Fruit fly (Drosophila melanogaster) whole organism, embryonic: ENCODE data around the gene ea.

Source experiments
- CG10147 ChIP-seq: fragments of 200-800 bp; sonication (Bioruptor generic); optimal IDR thresholded peaks from 2 replicates; lab custom pipeline; 2019; ENCODE audit warnings: missing biosample characterization, mild to moderate bottlenecking, missing genetic modification characterization, moderate library complexity
- CG10209 ChIP-seq: fragments of 200-800 bp; sonication (Bioruptor generic); optimal IDR thresholded peaks from 3 replicates; lab custom pipeline; 2017; ENCODE audit warnings: missing biosample characterization, mild to moderate bottlenecking, missing genetic modification characterization, missing genetic modification reagents
- CG11398 ChIP-seq: fragments of 200-800 bp; sonication (Bioruptor generic); optimal IDR thresholded peaks from 2 replicates; lab custom pipeline; 2016; ENCODE audit warnings: missing biosample characterization, missing genetic modification characterization
- CG11456 ChIP-seq: fragments of 200-800 bp; sonication (Bioruptor generic); IDR thresholded peaks from 3 replicates; pipeline ENCODE4 v1.3.6; 2022; ENCODE audit warnings: missing biosample characterization, missing genetic modification characterization
- CG12155 ChIP-seq: fragments of 200-800 bp; sonication (Bioruptor generic); optimal IDR thresholded peaks from 3 replicates; lab custom pipeline; 2016; ENCODE audit warnings: missing biosample characterization, missing genetic modification characterization
- CG12236 ChIP-seq: fragments of 200-800 bp; sonication (Bioruptor generic); optimal IDR thresholded peaks from 2 replicates; lab custom pipeline; 2016; ENCODE audit warnings: missing biosample characterization, missing genetic modification characterization
- CG13296 ChIP-seq: fragments of 200-800 bp; sonication (Bioruptor generic); optimal IDR thresholded peaks from 3 replicates; lab custom pipeline; 2018; ENCODE audit warnings: missing biosample characterization, mild to moderate bottlenecking, missing genetic modification characterization
- CG15601 ChIP-seq: fragments of 200-800 bp; sonication (Bioruptor generic); optimal IDR thresholded peaks from 3 replicates; lab custom pipeline; 2019; ENCODE audit warnings: missing biosample characterization, mild to moderate bottlenecking, missing genetic modification characterization, moderate library complexity
- CG16779 ChIP-seq: fragments of 200-800 bp; sonication (Bioruptor generic); IDR thresholded peaks from 2 replicates; pipeline ENCODE4 v1.3.6; 2022; ENCODE audit warnings: missing biosample characterization, missing genetic modification characterization
- CG17186 ChIP-seq: fragments of 200-800 bp; sonication (Bioruptor generic); optimal IDR thresholded peaks from 3 replicates; lab custom pipeline; 2017; ENCODE audit warnings: missing biosample characterization, missing genetic modification reagents, missing genetic modification characterization
- CG18764 ChIP-seq: fragments of 200-800 bp; sonication (Bioruptor generic); optimal IDR thresholded peaks from 3 replicates; lab custom pipeline; 2016; ENCODE audit warnings: missing biosample characterization, missing genetic modification characterization
- CG2199 ChIP-seq: fragments of 200-800 bp; sonication (Bioruptor generic); IDR thresholded peaks from 3 replicates; pipeline ENCODE4 v1.3.6; 2022; ENCODE audit warnings: missing biosample characterization, missing genetic modification characterization
- CG2889 ChIP-seq: fragments of 200-800 bp; sonication (Bioruptor generic); IDR thresholded peaks from 3 replicates; pipeline ENCODE4 v1.3.6; 2022; ENCODE audit warnings: missing biosample characterization, missing genetic modification characterization
- CG31224 ChIP-seq: fragments of 200-800 bp; sonication (Bioruptor generic); IDR thresholded peaks from 2 replicates; pipeline ENCODE4 v1.3.6; 2022; ENCODE audit warnings: missing biosample characterization, missing genetic modification characterization
- CG3163 ChIP-seq: fragments of 200-800 bp; sonication (Bioruptor generic); optimal IDR thresholded peaks from 3 replicates; lab custom pipeline; 2016; ENCODE audit warnings: missing biosample characterization, missing genetic modification characterization
- CG43689 ChIP-seq: fragments of 200-800 bp; sonication (Bioruptor generic); IDR thresholded peaks from 2 replicates; pipeline ENCODE4 v1.3.6; 2022; ENCODE audit warnings: missing biosample characterization, missing genetic modification characterization
- CG6272 ChIP-seq: fragments of 200-800 bp; sonication (Bioruptor generic); IDR thresholded peaks from 2 replicates; pipeline ENCODE4 v1.3.6; 2022; ENCODE audit warnings: missing biosample characterization, missing genetic modification characterization
- CG6654 ChIP-seq: fragments of 200-800 bp; sonication (Bioruptor generic); optimal IDR thresholded peaks from 2 replicates; lab custom pipeline; 2017; ENCODE audit warnings: missing biosample characterization, mild to moderate bottlenecking, missing genetic modification characterization
- CG7987 ChIP-seq: fragments of 200-800 bp; sonication (Bioruptor generic); optimal IDR thresholded peaks from 2 replicates; lab custom pipeline; 2018; ENCODE audit warnings: missing biosample characterization, mild to moderate bottlenecking, missing genetic modification characterization, moderate library complexity
- CG8944 ChIP-seq: fragments of 200-800 bp; sonication (Bioruptor generic); optimal IDR thresholded peaks from 3 replicates; lab custom pipeline; 2016; ENCODE audit warnings: missing biosample characterization, missing genetic modification characterization
- CG9797 ChIP-seq: fragments of 200-800 bp; sonication (Bioruptor generic); optimal IDR thresholded peaks from 3 replicates; lab custom pipeline; 2018; ENCODE audit warnings: missing biosample characterization, mild to moderate bottlenecking, missing genetic modification characterization
- CG9932 ChIP-seq: fragments of 200-800 bp; sonication (Bioruptor generic); IDR thresholded peaks from 2 replicates; pipeline ENCODE4 v1.3.6; 2022; ENCODE audit warnings: missing biosample characterization, missing genetic modification characterization
- D19B ChIP-seq: fragments of 200-800 bp; sonication (Bioruptor generic); optimal IDR thresholded peaks from 2 replicates; lab custom pipeline; 2017; ENCODE audit warnings: missing biosample characterization, mild to moderate bottlenecking, missing genetic modification characterization
- Dbx ChIP-seq: fragments of 200-800 bp; sonication (Bioruptor generic); IDR thresholded peaks from 3 replicates; pipeline ENCODE4 v1.3.6; 2022; ENCODE audit warnings: missing biosample characterization, missing genetic modification characterization
- Deaf1 ChIP-seq: fragments of 200-800 bp; optimal IDR thresholded peaks from 3 replicates; lab custom pipeline; 2019; ENCODE audit warnings: missing biosample characterization, mild to moderate bottlenecking, missing genetic modification characterization, moderate library complexity
- Dll ChIP-seq: fragments of 200-800 bp; sonication (Bioruptor generic); IDR thresholded peaks from 4 replicates; pipeline ENCODE4 v1.3.6; 2022; ENCODE audit warnings: missing biosample characterization, missing genetic modification characterization; ENCODE audit not compliant: partially characterized antibody
- H2.0 ChIP-seq: fragments of 200-800 bp; sonication (Bioruptor generic); IDR thresholded peaks from 2 replicates; pipeline ENCODE4 v1.3.6; 2022; ENCODE audit warnings: missing biosample characterization, missing genetic modification characterization
- Myb ChIP-seq: fragments of 200-800 bp; sonication (Bioruptor generic); optimal IDR thresholded peaks from 2 replicates; lab custom pipeline; 2016; ENCODE audit warnings: missing biosample characterization, missing genetic modification characterization
- Nf-YC ChIP-seq: fragments of 200-800 bp; optimal IDR thresholded peaks from 3 replicates; lab custom pipeline; 2019; ENCODE audit warnings: missing biosample characterization, mild to moderate bottlenecking, missing genetic modification characterization, moderate library complexity
- Oli ChIP-seq: fragments of 200-800 bp; sonication (Bioruptor generic); optimal IDR thresholded peaks from 2 replicates; lab custom pipeline; 2018; ENCODE audit warnings: missing biosample characterization, mild to moderate bottlenecking, missing genetic modification characterization, moderate library complexity
- Sox100B ChIP-seq: fragments of 200-800 bp; sonication (Bioruptor generic); optimal IDR thresholded peaks from 3 replicates; lab custom pipeline; 2018; ENCODE audit warnings: missing biosample characterization, mild to moderate bottlenecking, missing genetic modification characterization
- YL-1 ChIP-seq: fragments of 200-800 bp; sonication (Bioruptor generic); optimal IDR thresholded peaks from 3 replicates; lab custom pipeline; 2017; ENCODE audit warnings: missing biosample characterization, mild to moderate bottlenecking, missing genetic modification characterization
- al ChIP-seq: fragments of 200-800 bp; sonication (Bioruptor generic); IDR thresholded peaks from 2 replicates; pipeline ENCODE4 v1.3.6; 2022; ENCODE audit warnings: missing biosample characterization, missing genetic modification characterization
- ara ChIP-seq: fragments of 200-800 bp; sonication (Bioruptor generic); IDR thresholded peaks from 2 replicates; pipeline ENCODE4 v1.3.6; 2022; ENCODE audit warnings: missing biosample characterization, missing genetic modification characterization
- cas ChIP-seq: fragments of 200-800 bp; sonication (Bioruptor generic); IDR thresholded peaks from 2 replicates; pipeline ENCODE4 v1.3.6; 2022; ENCODE audit warnings: missing biosample characterization, missing genetic modification characterization
- ci ChIP-seq: fragments of 200-800 bp; sonication (Bioruptor generic); IDR thresholded peaks from 3 replicates; pipeline ENCODE4 v1.3.6; 2022; ENCODE audit warnings: missing biosample characterization, missing genetic modification characterization
- dpn ChIP-seq, 2 experiments: fragments of 200-800 bp; sonication (Bioruptor generic); optimal IDR thresholded peaks; 3 replicates each; lab custom pipeline; 2016; ENCODE audit warnings: missing biosample characterization in 2 of 2, missing genetic modification characterization in 2 of 2
- fd64A ChIP-seq: fragments of 200-800 bp; sonication (Bioruptor generic); optimal IDR thresholded peaks from 3 replicates; lab custom pipeline; 2018; ENCODE audit warnings: missing biosample characterization, mild to moderate bottlenecking, missing genetic modification characterization
- gcm ChIP-seq: fragments of 200-800 bp; sonication (Bioruptor generic); optimal IDR thresholded peaks from 2 replicates; lab custom pipeline; 2019; ENCODE audit warnings: missing biosample characterization, mild to moderate bottlenecking, missing genetic modification characterization, moderate library complexity
- gem ChIP-seq: fragments of 200-800 bp; sonication (Bioruptor generic); optimal IDR thresholded peaks from 2 replicates; lab custom pipeline; 2019; ENCODE audit warnings: missing biosample characterization, mild to moderate bottlenecking, missing genetic modification characterization, moderate library complexity
- hkb ChIP-seq, 2 experiments: fragments of 200-800 bp in 1 of 2; fragments of >200 bp in 1 of 2; sonication (Bioruptor generic) in 1 of 2; IDR thresholded peaks in 1 of 2; optimal IDR thresholded peaks in 1 of 2; 2 replicates each; pipeline versions ENCODE4 v1.3.6 to Lab custom; 2017 to 2022; ENCODE audit warnings: missing biosample characterization in 1 of 2, missing genetic modification characterization in 1 of 2
- jumu ChIP-seq: fragments of 200-800 bp; sonication (Bioruptor generic); optimal IDR thresholded peaks from 3 replicates; lab custom pipeline; 2016; ENCODE audit warnings: missing biosample characterization, missing genetic modification characterization
- lab ChIP-seq: fragments of 200-800 bp; sonication (Bioruptor generic); optimal IDR thresholded peaks from 3 replicates; lab custom pipeline; 2017; ENCODE audit warnings: missing biosample characterization, missing genetic modification characterization, mild to moderate bottlenecking, moderate library complexity, missing genetic modification reagents
- luna ChIP-seq: fragments of 200-800 bp; sonication (Bioruptor generic); optimal IDR thresholded peaks from 2 replicates; lab custom pipeline; 2016; ENCODE audit warnings: missing biosample characterization, missing genetic modification characterization
- pzg ChIP-seq: fragments of 200-800 bp; sonication (Bioruptor generic); optimal IDR thresholded peaks from 3 replicates; lab custom pipeline; 2018; ENCODE audit warnings: missing biosample characterization, mild to moderate bottlenecking, missing genetic modification characterization, moderate library complexity
- repo ChIP-seq: fragments of 200-800 bp; sonication (Bioruptor generic); optimal IDR thresholded peaks from 2 replicates; lab custom pipeline; 2016; ENCODE audit warnings: missing biosample characterization, missing genetic modification characterization
- row ChIP-seq: fragments of 200-800 bp; sonication (Bioruptor generic); IDR thresholded peaks from 3 replicates; pipeline ENCODE4 v1.3.6; 2022; ENCODE audit warnings: missing biosample characterization, missing genetic modification characterization
- shn ChIP-seq: fragments of 200-800 bp; sonication (Bioruptor generic); optimal IDR thresholded peaks from 3 replicates; lab custom pipeline; 2016; ENCODE audit warnings: missing biosample characterization, missing genetic modification characterization
- sna ChIP-seq: fragments of 200-800 bp; sonication (Bioruptor generic); IDR thresholded peaks from 2 replicates; pipeline ENCODE4 v1.3.6; 2022; ENCODE audit warnings: missing biosample characterization, missing genetic modification characterization; ENCODE audit not compliant: partially characterized antibody
- sob ChIP-seq: fragments of 200-800 bp; sonication (Bioruptor generic); IDR thresholded peaks from 2 replicates; pipeline ENCODE4 v1.3.6; 2022; ENCODE audit warnings: missing biosample characterization, missing genetic modification characterization
- tin ChIP-seq: fragments of 200-800 bp; sonication (Bioruptor generic); optimal IDR thresholded peaks from 3 replicates; lab custom pipeline; 2016; ENCODE audit warnings: missing biosample characterization, missing genetic modification characterization
- tio ChIP-seq: fragments of 200-800 bp; sonication (Bioruptor generic); optimal IDR thresholded peaks from 2 replicates; lab custom pipeline; 2017; ENCODE audit warnings: missing biosample characterization, missing genetic modification characterization, inconsistent platforms

The ea gene

DNA sequence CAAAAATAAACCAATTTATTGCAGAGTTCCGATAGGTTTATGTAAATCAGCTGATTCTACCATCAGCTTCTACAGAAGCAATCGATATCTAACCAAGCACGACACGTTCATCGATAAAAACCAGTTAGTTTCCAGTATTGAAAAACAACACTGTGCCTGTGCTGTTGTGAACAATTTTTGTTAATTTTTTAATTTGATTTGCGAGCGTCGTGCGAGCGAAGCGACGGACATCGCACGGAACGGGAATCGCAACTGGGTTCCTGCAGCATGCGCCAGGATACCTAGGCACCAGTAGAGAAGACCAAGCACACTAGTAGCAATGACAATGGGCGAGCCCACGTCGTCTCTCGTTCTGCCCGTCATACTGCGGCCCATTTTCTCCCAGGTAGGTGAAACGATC is 43.3 kb downstream of the ea start, which contains the start of the genes Ccm3 and CG6136 (continued):
- TF ChIP-seq CG12155 (GFP tag; lab: Kevin White, UChicago) (peak; percentile 42), ci (GFP tag; lab: Robert Waterston, UW) (peak; percentile 64; the same call in 2 of the 3 replicates), CG10147 (GFP tag; lab: Kevin White, UChicago) (peak; percentile 48), repo (GFP tag; lab: Kevin White, UChicago) (peak; percentile 39), CG17186 (peak; percentile 52), H2.0 (GFP tag; lab: Robert Waterston, UW) (peak; percentile 24), Dbx (GFP tag; lab: Robert Waterston, UW) (peak; percentile 75), CG6654 (GFP tag; lab: Kevin White, UChicago) (no peak), CG13296 (GFP tag; lab: Kevin White, UChicago) (peak; percentile 39), Myb (GFP tag; lab: Kevin White, UChicago) (peak; percentile 64), lab (peak; percentile 61), YL-1 (peak; percentile 89), CG7987 (GFP tag; lab: Kevin White, UChicago) (peak; percentile 33), cas (GFP tag; lab: Robert Waterston, UW) (no peak), jumu (GFP tag; lab: Kevin White, UChicago) (peak; percentile 2), Dll (peak; percentile 91), CG11456 (GFP tag; lab: Robert Waterston, UW) (peak; percentile 74; the same call in 1 of the 3 replicates), al (GFP tag; lab: Robert Waterston, UW) (peak; percentile 52; the same call in 1 of the 2 replicates), dpn (GFP tag; optimal IDR thresholded peaks at IDR 0.05; lab: Kevin White, UChicago) (peak; percentile 54 to 55), Sox100B (no peak), CG10209 (no peak), ara (GFP tag; lab: Robert Waterston, UW) (peak; percentile 15; the same call in 1 of the 2 replicates), CG11398 (GFP tag; lab: Kevin White, UChicago) (no peak), CG43689 (GFP tag; lab: Robert Waterston, UW) (no peak), Deaf1 (peak; percentile 50), tin (GFP tag; lab: Kevin White, UChicago) (peak; percentile 7), sna (GFP tag; lab: Robert Waterston, UW) (peak; percentile 85), D19B (GFP tag; lab: Kevin White, UChicago) (no peak), CG6272 (0 out of 2 replicates have a peak, but pooled peaks have one; percentile 10), CG2199 (GFP tag; lab: Robert Waterston, UW) (no peak), CG9797 (GFP tag; lab: Kevin White, UChicago) (peak; percentile 26), CG3163 (peak; percentile 49), pzg (GFP tag; lab: Kevin White, UChicago) (peak; percentile 86), hkb (optimal IDR thresholded peaks at IDR 0.05; lab: Kevin White, UChicago) (no peak), hkb (GFP tag; IDR thresholded peaks at IDR 0.05; lab: Robert Waterston, UW) (0 out of 2 replicates have a peak, but pooled peaks have one; percentile 41), Nf-YC (tag; lab: Kevin White, UChicago) (peak; percentile 46), CG9932 (GFP tag; lab: Robert Waterston, UW) (peak; percentile 81), CG16779 (GFP tag; lab: Robert Waterston, UW) (no peak), CG12236 (GFP tag; lab: Kevin White, UChicago) (no peak)

DNA sequence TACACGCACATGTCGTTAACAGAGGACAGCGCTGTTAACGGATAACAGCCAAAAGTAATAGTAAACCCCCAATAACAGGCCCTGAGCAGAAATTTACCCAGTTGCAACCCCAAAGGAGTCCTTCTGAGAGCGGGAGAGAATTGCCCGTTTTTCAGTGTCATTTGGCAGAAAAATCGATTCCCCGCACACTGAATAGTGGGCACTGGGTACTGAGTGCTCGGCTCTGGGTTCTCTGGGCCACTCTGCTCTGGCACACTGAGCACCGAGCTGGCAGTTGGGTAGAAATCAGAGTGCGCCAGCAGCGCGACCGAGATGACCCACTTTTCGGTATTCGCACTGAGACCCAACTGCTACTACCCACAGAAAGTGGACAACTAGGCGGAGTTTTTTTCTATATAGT is 45.9 kb downstream of the ea start, which contains the start of gene Rbp:
Rbp (plus strand) TSS at position 239 of the 400 bp plus-strand sequence.
- TF ChIP-seq shn (GFP tag; lab: Kevin White, UChicago): no peak
- TF ChIP-seq tio: no peak
- no peak for TF ChIP-seq CG18764 (GFP tag; lab: Kevin White, UChicago)
- TF ChIP-seq CG15601 (tag; lab: Kevin White, UChicago): no peak
- TF ChIP-seq gem (tag; lab: Kevin White, UChicago): no peak
- TF ChIP-seq Oli (tag; lab: Kevin White, UChicago): no peak
- TF ChIP-seq gcm (GFP tag; lab: Kevin White, UChicago): no peak
- TF ChIP-seq CG31224 (GFP tag; lab: Robert Waterston, UW): no peak
- TF ChIP-seq fd64A (GFP tag; lab: Kevin White, UChicago): no peak
- TF ChIP-seq row (GFP tag; lab: Robert Waterston, UW): no peak
- no peak for TF ChIP-seq sob (GFP tag; lab: Robert Waterston, UW)
- TF ChIP-seq CG8944: no peak
- TF ChIP-seq CG2889 (GFP tag; lab: Robert Waterston, UW): no peak
- TF ChIP-seq luna (GFP tag; lab: Kevin White, UChicago): no peak
- peak; percentile 62; the same call in 1 of the 2 replicates for TF ChIP-seq CG16779 (GFP tag; lab: Robert Waterston, UW)
